Fruit fly (Drosophila melanogaster): Measurements from ENCODE around the gene CG3191.

The CG3191 gene

DNA sequence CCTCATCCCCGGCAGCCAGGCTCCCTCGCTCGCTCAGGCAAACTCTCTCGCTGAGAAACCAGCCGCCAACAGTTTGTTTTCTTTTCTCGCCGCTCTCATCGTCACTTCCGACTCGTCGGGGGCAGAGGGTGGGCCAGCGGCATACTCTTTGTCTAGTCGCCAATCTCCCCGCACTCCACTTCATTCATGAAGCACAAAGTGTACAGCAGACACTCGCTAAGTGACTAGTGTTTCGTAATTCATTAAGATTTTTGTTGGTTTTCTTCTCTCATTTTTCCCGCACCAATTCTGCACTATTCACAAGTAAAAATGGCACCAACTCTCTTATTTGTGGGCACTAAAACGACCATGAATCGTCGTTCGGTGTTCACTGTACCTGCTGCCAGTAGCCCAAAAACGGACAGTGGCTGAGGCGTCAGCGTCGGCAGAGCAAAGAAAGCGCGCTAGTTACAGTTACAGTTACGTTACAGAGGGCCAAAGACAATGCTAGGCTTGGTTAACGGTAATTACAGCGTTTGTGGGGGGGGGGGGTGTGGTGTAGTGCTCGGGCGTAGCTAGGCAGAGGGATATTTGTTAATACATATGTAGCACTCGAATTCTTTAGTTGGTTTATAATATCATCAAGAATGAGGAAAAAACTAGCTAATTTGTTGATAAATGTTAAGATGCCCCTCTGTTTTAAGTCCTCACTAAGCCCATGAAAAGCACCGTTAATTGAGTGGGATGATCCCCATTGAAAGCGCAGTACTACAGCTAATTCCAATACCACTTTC, 45.8 kb upstream of the CG3191 start (continued):
- peak; percentile 99 for TF ChIP-seq bab2 (GFP tag; optimal IDR thresholded peaks at IDR 0.05)
- TF ChIP-seq Hmx (GFP tag; optimal IDR thresholded peaks at IDR 0.05), result peak; percentile 91
- peak; percentile 98 for TF ChIP-seq CoRest (tag; optimal IDR thresholded peaks at IDR 0.05)
- no peak for TF ChIP-seq Lpt (GFP tag; optimal IDR thresholded peaks at IDR 0.05)
- TF ChIP-seq Opbp (GFP tag; IDR thresholded peaks at IDR 0.05; ENCODE audit: partially characterized antibody), result no peak
- TF ChIP-seq lov (optimal IDR thresholded peaks at IDR 0.05), result no peak
- TF ChIP-seq lov (GFP tag; IDR thresholded peaks at IDR 0.05), result peak; percentile 98
- TF ChIP-seq MESR4 (GFP tag; optimal IDR thresholded peaks at IDR 0.05), result peak; percentile 78
- TF ChIP-seq disco-r (GFP tag; optimal IDR thresholded peaks at IDR 0.05), result peak; percentile 98
- TF ChIP-seq CHES-1-like (GFP tag; optimal IDR thresholded peaks at IDR 0.05), result peak; percentile 99
- peak; percentile 96 for TF ChIP-seq Dbx (GFP tag; IDR thresholded peaks at IDR 0.05)
- TF ChIP-seq ranshi (GFP tag; IDR thresholded peaks at IDR 0.05), result peak; percentile 99
- peak; percentile 98 for TF ChIP-seq CG12391 (tag; optimal IDR thresholded peaks at IDR 0.05)
- TF ChIP-seq HmgZ (tag; optimal IDR thresholded peaks at IDR 0.05), result peak; percentile 99
- TF ChIP-seq CG17186 (GFP tag; optimal IDR thresholded peaks at IDR 0.05), result peak; percentile 95
- peak; percentile 95 for TF ChIP-seq CG14710 (tag; optimal IDR thresholded peaks at IDR 0.05)
- peak; percentile 95 for TF ChIP-seq Usf (GFP tag; optimal IDR thresholded peaks at IDR 0.05)
- peak in 1 of 2 experiments; percentile 94 for TF ChIP-seq Hr78 (GFP tag; optimal IDR thresholded peaks at IDR 0.05)
- TF ChIP-seq CG9817 (tag; optimal IDR thresholded peaks at IDR 0.05), result peak; percentile 98
- TF ChIP-seq CG32532 (GFP tag; IDR thresholded peaks at IDR 0.05), result peak; percentile 98
- peak; percentile 93 for TF ChIP-seq sim (GFP tag; IDR thresholded peaks at IDR 0.05)
- peak; percentile 93 for TF ChIP-seq Ets97D (GFP tag; optimal IDR thresholded peaks at IDR 0.05)
- no peak for TF ChIP-seq CG1832 (GFP tag; optimal IDR thresholded peaks at IDR 0.05)
- peak; percentile 97 for TF ChIP-seq tio (GFP tag; optimal IDR thresholded peaks at IDR 0.05)
- TF ChIP-seq CG15073 (GFP tag; optimal IDR thresholded peaks at IDR 0.05), result peak; percentile 84
- peak; percentile 85 for TF ChIP-seq Nf-YC (tag; optimal IDR thresholded peaks at IDR 0.05)
- peak; percentile 95 for TF ChIP-seq CG6254 (GFP tag; optimal IDR thresholded peaks at IDR 0.05)
- TF ChIP-seq Dad (GFP tag; optimal IDR thresholded peaks at IDR 0.05), result peak; percentile 99
- TF ChIP-seq CG18619 (GFP tag; optimal IDR thresholded peaks at IDR 0.05), result peak; percentile 98
- TF ChIP-seq sob (GFP tag; IDR thresholded peaks at IDR 0.05), result peak; percentile 98
- TF ChIP-seq gro (GFP tag; optimal IDR thresholded peaks at IDR 0.05), result peak; percentile 98
- TF ChIP-seq ttk (GFP tag; IDR thresholded peaks at IDR 0.05), result peak; percentile 98
- TF ChIP-seq CG12071 (GFP tag; optimal IDR thresholded peaks at IDR 0.05), result peak; percentile 99
- peak; percentile 91 for TF ChIP-seq Doc2 (GFP tag; IDR thresholded peaks at IDR 0.05)
- TF ChIP-seq nau (GFP tag; optimal IDR thresholded peaks at IDR 0.05), result peak; percentile 98
- TF ChIP-seq Scr (GFP tag; IDR thresholded peaks at IDR 0.05; ENCODE audit: partially characterized antibody), result no peak
- peak; percentile 98 for TF ChIP-seq CrebB (tag; optimal IDR thresholded peaks at IDR 0.05)
- peak; percentile 98 for TF ChIP-seq CG11247 (GFP tag; IDR thresholded peaks at IDR 0.05)
- TF ChIP-seq gcm2 (GFP tag; optimal IDR thresholded peaks at IDR 0.05), result peak; percentile 96
- no peak for TF ChIP-seq h (optimal IDR thresholded peaks at IDR 0.05)
- TF ChIP-seq p53 (GFP tag; optimal IDR thresholded peaks at IDR 0.05), result peak; percentile 98
- peak; percentile 96 for TF ChIP-seq Lim3 (GFP tag; IDR thresholded peaks at IDR 0.05)
- peak in 1 of 3 experiments; percentile 94 for TF ChIP-seq lola (GFP tag; optimal IDR thresholded peaks at IDR 0.05)
- peak; percentile 98 for TF ChIP-seq CG14050 (GFP tag; IDR thresholded peaks at IDR 0.05)
- peak; percentile 99 for TF ChIP-seq CG33213 (GFP tag; optimal IDR thresholded peaks at IDR 0.05)
- TF ChIP-seq schlank (tag; optimal IDR thresholded peaks at IDR 0.05), result peak; percentile 97
- TF ChIP-seq CG6272 (GFP tag; IDR thresholded peaks at IDR 0.05), result peak; percentile 96
- TF ChIP-seq esg (GFP tag; conservative IDR thresholded peaks at IDR 0.05), result peak; percentile 98
- TF ChIP-seq Hr3 (GFP tag; optimal IDR thresholded peaks at IDR 0.05), result peak; percentile 99
- peak; percentile 98 for TF ChIP-seq crol (GFP tag; IDR thresholded peaks at IDR 0.05)

Data from whole organism, embryonic.